Worm (Caenorhabditis elegans): ENCODE results near the gene ZK856.5.
A peak's percentile ranks its signal among the peaks of the same experiment; 100 is the strongest.

ZK856.5 gene

DNA sequence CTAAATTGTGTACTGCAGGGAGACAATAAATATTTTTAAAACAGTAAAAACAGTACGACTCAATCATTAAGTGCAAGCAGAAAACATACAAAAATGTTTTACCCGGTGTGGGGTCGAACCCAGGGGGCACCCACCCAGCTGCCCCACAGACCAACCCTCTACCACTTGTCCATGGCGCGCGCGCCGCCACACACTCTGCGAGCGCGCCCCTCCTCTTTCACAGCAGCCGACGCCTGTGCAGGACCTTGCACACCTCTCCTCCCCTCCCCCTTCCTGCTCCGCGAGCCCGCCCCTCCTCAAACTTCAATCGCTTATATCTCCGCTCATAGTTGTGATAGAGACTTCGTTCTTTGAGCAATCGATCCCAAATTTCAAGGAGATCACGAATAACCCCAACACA is 51.3 kb downstream of the ZK856.5 start:
- TF ChIP-seq snpc-1.2 (GFP tag; IDR thresholded peaks at IDR 0.05) (peak; percentile 63; the same call in 1 of the 2 replicates), set-16 (GFP tag; IDR thresholded peaks at IDR 0.05) (peak; percentile 63), lin-38 (GFP tag; IDR thresholded peaks at IDR 0.05) (peak; percentile 60)

DNA sequence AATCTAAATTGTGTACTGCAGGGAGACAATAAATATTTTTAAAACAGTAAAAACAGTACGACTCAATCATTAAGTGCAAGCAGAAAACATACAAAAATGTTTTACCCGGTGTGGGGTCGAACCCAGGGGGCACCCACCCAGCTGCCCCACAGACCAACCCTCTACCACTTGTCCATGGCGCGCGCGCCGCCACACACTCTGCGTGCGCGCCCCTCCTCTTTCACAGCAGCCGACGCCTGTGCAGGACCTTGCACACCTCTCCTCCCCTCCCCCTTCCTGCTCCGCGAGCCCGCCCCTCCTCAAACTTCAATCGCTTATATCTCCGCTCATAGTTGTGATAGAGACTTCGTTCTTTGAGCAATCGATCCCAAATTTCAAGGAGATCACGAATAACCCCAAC is 53.3 kb downstream of the ZK856.5 start:
- TF ChIP-seq set-16 (GFP tag; IDR thresholded peaks at IDR 0.05), result peak; percentile 47; the same call in 1 of the 2 replicates

Measured in whole organism, L4 larva.